Worm (Caenorhabditis elegans): ENCODE measurements around the gene C23G10.7.

DNA sequence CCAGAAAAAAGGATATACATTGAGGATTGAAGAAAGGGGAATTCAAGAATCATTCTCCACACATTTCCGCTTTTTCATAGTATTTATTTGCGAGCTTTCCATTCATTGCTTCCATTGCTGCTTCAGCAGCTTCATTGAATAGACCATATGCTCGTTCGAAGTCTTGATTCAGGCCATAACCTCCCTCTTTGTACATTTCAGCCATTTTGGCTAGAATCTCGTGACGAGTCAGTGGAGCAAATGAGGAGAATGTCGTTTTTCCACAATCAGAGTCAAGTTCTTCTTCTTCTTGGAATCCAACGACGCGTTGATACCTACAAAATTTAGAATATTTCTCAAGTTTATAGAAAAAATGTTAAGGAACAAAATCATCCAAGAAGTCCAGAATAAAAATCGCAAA, 33.0 kb downstream of the C23G10.7 start:
- TF ChIP-seq nhr-237 (tag; optimal IDR thresholded peaks at IDR 0.05) (no peak), pag-3 (tag; optimal IDR thresholded peaks at IDR 0.05; ENCODE audit: borderline replicate concordance, insufficient read depth) (no peak), hpl-2 (GFP tag; optimal IDR thresholded peaks at IDR 0.05) (no peak), ztf-11 (tag; optimal IDR thresholded peaks at IDR 0.05) (no peak), snpc-4 (tag; optimal IDR thresholded peaks at IDR 0.05) (no peak), lsy-2 (tag; optimal IDR thresholded peaks at IDR 0.05) (no peak), tlp-1 (tag; optimal IDR thresholded peaks at IDR 0.05) (no peak), fos-1 (tag; optimal IDR thresholded peaks at IDR 0.05) (no peak), unc-62 (GFP tag; optimal IDR thresholded peaks at IDR 0.05) (no peak)
